Fruit fly (Drosophila melanogaster): ENCODE measurements around the gene CG14073.

Gene CG14073

DNA sequence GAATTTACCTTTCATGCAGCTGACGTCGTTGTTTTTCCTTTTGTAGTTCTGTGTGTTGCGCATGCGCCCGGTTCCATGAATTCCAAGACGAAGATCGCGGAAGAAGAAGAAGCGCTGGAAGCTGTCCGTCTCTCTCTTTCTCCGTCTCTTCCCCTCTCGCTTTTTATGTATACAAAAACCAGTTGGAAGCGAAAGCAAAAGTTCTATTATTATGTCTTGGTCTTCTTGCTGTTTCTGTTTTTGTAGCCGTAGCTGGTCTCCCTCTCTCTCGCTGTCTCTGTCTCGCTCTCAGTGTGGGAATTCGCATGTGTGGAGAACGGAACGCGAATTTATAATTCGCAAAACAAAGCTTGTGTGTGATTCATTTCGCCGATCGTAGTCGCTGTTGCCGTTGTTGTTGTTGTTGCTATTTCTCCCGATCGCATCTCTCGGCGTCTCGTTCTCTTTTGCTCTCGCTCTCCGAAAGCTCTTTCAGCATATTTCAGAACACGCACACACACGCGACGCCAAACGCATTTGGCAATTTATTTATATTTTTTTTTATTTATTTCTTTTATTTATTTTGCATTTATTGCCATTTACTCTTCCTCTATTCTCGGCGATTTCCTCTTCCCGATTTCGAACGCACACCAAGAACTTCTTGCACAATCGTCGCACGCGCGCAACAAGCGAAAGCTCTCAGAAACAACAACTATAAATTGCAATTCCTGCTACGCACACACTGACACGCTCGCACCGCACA is 20.2 kb downstream of the CG14073 start (continued):
- TF ChIP-seq CG8319 (GFP tag; optimal IDR thresholded peaks at IDR 0.05) (no peak), CG6792 (GFP tag; optimal IDR thresholded peaks at IDR 0.05) (no peak), CG15336 (GFP tag; IDR thresholded peaks at IDR 0.05) (peak; percentile 56)

DNA sequence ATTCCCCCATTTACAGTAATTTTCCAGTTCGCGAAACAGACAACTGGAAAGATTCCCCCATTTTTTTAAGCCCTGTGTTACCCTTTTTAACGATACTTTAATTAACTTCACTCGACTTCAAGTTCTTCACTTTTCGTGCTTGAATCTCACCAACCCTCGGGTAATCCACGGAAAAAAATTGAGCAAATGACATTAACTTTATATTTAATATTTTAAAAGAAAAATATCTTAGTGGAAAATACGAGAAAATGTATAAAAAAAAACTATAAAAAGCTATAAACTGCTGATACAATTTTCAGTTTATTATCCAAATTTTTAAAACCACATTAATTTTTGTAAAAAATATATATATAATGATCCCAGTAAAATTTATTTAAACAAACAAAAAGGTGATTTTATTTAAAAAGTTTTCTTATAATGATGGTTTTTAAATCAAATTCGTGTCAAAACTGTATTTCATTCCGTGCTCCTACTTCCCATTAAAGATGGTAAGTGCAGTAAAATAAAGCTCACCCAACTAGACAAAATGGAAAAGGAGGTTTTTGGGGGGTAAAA is 20.9 kb downstream of the CG14073 start:
- peak; percentile 80 for TF ChIP-seq Eip78C (GFP tag)
- TF ChIP-seq CG6163 (GFP tag; IDR thresholded peaks at IDR 0.05): no peak
- peak; percentile 42 for TF ChIP-seq CG8632 (GFP tag; optimal IDR thresholded peaks at IDR 0.05)
- peak; percentile 29 for TF ChIP-seq CG10631 (GFP tag; optimal IDR thresholded peaks at IDR 0.05)
- no peak for TF ChIP-seq achi (GFP tag; optimal IDR thresholded peaks at IDR 0.05)
- TF ChIP-seq CG3032 (tag; optimal IDR thresholded peaks at IDR 0.05): no peak
- TF ChIP-seq Ets96B (tag; optimal IDR thresholded peaks at IDR 0.05): peak; percentile 28
- no peak for TF ChIP-seq Hr38 (GFP tag; optimal IDR thresholded peaks at IDR 0.05)
- TF ChIP-seq dac (GFP tag; optimal IDR thresholded peaks at IDR 0.05): no peak
- TF ChIP-seq acj6 (GFP tag; optimal IDR thresholded peaks at IDR 0.05): peak; percentile 16
- no peak for TF ChIP-seq esn (GFP tag; optimal IDR thresholded peaks at IDR 0.05)
- TF ChIP-seq Sox102F (GFP tag; optimal IDR thresholded peaks at IDR 0.05): no peak
- TF ChIP-seq fkh (GFP tag; optimal IDR thresholded peaks at IDR 0.05): no peak

DNA sequence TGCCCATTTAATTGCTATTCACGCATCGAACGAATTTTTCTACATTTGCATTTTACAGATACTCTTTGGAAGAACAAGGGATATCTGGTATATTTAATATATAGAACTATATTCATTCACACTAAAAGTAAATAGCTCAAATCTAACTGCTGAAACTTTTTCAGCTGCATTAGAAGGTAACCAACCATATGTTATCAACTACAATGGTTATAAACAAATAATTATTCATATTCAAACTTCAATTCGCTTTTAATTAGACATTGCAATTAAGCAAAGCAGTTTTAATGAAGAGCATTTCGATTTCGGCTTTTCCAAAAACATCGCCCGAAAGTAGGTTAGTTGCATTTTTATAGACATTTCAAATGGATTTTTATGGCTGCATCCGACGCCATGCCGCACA is 24.1 kb downstream of the CG14073 start:
- TF ChIP-seq eg (GFP tag; IDR thresholded peaks at IDR 0.05) (peak; percentile 16; the same call in 1 of the 3 replicates), CG32006 (GFP tag; optimal IDR thresholded peaks at IDR 0.05) (peak; percentile 2), CG8319 (GFP tag; optimal IDR thresholded peaks at IDR 0.05) (no peak)

DNA sequence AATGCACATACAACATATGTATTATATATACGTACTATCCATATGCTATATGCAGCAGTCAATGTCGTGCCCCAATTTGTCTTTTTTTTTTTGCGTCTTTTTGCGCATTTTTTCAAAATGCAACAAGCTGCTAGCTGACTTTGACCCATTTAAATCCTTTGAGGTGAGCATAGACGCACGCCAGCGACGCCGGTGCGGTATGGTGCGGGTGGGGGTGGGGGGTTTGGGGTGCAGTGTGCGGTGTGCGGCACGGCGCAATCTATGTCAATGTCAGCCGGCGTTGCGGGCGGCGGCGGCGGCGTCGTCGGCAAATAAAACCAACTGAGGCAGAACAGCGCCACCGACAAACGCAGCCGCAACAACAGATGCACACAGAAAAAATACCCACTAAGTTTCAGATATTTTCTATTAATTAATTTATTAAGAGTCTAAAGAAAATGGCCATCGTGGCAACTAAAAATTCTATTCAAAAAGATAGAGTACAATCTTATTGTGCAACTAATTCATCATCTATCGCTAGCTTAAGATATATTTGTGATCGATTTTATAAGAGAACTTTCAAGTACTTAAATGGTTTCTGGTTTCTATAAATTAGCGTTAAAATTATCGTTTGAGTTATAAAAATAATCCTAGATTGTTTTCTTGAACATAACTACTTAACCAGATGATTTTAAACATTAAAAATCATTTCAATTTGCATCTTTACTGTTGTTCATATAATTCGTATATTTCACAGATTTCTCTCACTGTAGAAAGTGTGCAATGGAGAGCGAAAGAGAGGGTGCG is 25.2 kb downstream of the CG14073 start:
- TF ChIP-seq CG6163 (GFP tag; IDR thresholded peaks at IDR 0.05) (0 out of 3 replicates have a peak, but pooled peaks have one; percentile 38), dsx (GFP tag; optimal IDR thresholded peaks at IDR 0.05; ENCODE audit: poor library complexity, severe bottlenecking) (no peak), OdsH (GFP tag; optimal IDR thresholded peaks at IDR 0.05) (peak; percentile 12), eg (GFP tag; IDR thresholded peaks at IDR 0.05) (peak; percentile 10; the same call in 1 of the 3 replicates), Sox15 (GFP tag; optimal IDR thresholded peaks at IDR 0.05) (no peak), lz (GFP tag; optimal IDR thresholded peaks at IDR 0.05) (no peak), Met (GFP tag; optimal IDR thresholded peaks at IDR 0.05) (no peak), CG31627 (GFP tag; optimal IDR thresholded peaks at IDR 0.05) (no peak), CG32006 (GFP tag; optimal IDR thresholded peaks at IDR 0.05) (peak; percentile 54), CG3032 (tag; optimal IDR thresholded peaks at IDR 0.05) (no peak), Blimp-1 (GFP tag; optimal IDR thresholded peaks at IDR 0.05) (no peak), fd85E (GFP tag; optimal IDR thresholded peaks at IDR 0.05) (no peak), svp (GFP tag) (peak; percentile 23), pdm3 (GFP tag; optimal IDR thresholded peaks at IDR 0.05) (no peak), CG3919 (GFP tag; optimal IDR thresholded peaks at IDR 0.05) (no peak), Lpt (GFP tag; optimal IDR thresholded peaks at IDR 0.05) (no peak), Eip75B (GFP tag; optimal IDR thresholded peaks at IDR 0.05) (peak; percentile 8), CG34406 (GFP tag; optimal IDR thresholded peaks at IDR 0.05) (no peak), acj6 (GFP tag; optimal IDR thresholded peaks at IDR 0.05) (no peak), fd59A (GFP tag; optimal IDR thresholded peaks at IDR 0.05) (no peak), CG11294 (GFP tag; IDR thresholded peaks at IDR 0.05) (peak; percentile 30; the same call in 1 of the 2 replicates), CG11762 (GFP tag; optimal IDR thresholded peaks at IDR 0.05; ENCODE audit: insufficient read depth) (peak; percentile 6), Ets21C (GFP tag; optimal IDR thresholded peaks at IDR 0.05) (no peak), CG15336 (GFP tag; IDR thresholded peaks at IDR 0.05) (0 out of 2 replicates have a peak, but pooled peaks have one; percentile 6), Eip78C (GFP tag) (peak; percentile 74), Hr4 (GFP tag; optimal IDR thresholded peaks at IDR 0.05) (peak; percentile 1), Hr38 (GFP tag; optimal IDR thresholded peaks at IDR 0.05) (no peak), salr (GFP tag; optimal IDR thresholded peaks at IDR 0.05) (no peak), fkh (GFP tag; optimal IDR thresholded peaks at IDR 0.05) (peak; percentile 9)
